Fruit fly (Drosophila melanogaster) whole organism, wandering third instar larva: ENCODE measurements around the gene Hrs.
A peak's percentile ranks its signal among the peaks of the same experiment; 100 is the strongest.

Experiments
- Abd-B ChIP-seq: fragments of >200 bp; optimal IDR thresholded peaks from 2 replicates; lab custom pipeline; 2017; ENCODE audit warnings: missing biosample characterization, missing genetic modification characterization
- CG9705 ChIP-seq: fragments of 200-800 bp; sonication (Bioruptor generic); optimal IDR thresholded peaks from 2 replicates; lab custom pipeline; 2018; ENCODE audit warnings: missing biosample characterization, mild to moderate bottlenecking, missing genetic modification characterization
- CrebA ChIP-seq: fragments of 200-800 bp; sonication (Bioruptor generic); optimal IDR thresholded peaks from 2 replicates; lab custom pipeline; 2016; ENCODE audit warnings: missing biosample characterization, mild to moderate bottlenecking, missing genetic modification characterization, borderline replicate concordance
- Dfd ChIP-seq: fragments of >200 bp; optimal IDR thresholded peaks from 2 replicates; lab custom pipeline; 2017; ENCODE audit warnings: missing biosample characterization, missing genetic modification characterization
- GATAd ChIP-seq: sonication (Bioruptor generic); optimal IDR thresholded peaks from 2 replicates; lab custom pipeline; 2016; ENCODE audit warnings: missing biosample characterization, missing genetic modification characterization
- HLH106 ChIP-seq: fragments of 200-800 bp; optimal IDR thresholded peaks from 3 replicates; lab custom pipeline; 2019; ENCODE audit warnings: missing biosample characterization, mild to moderate bottlenecking, missing genetic modification characterization, moderate library complexity
- Hr78 ChIP-seq: fragments of >200 bp; optimal IDR thresholded peaks from 2 replicates; lab custom pipeline; 2017; ENCODE audit warnings: missing biosample characterization, missing genetic modification characterization
- Hr83 ChIP-seq: fragments of 200-300 bp; sonication (Bioruptor generic); optimal IDR thresholded peaks from 2 replicates; lab custom pipeline; 2016; ENCODE audit warnings: missing biosample characterization, mild to moderate bottlenecking, missing genetic modification characterization, moderate library complexity; ENCODE audit not compliant: poor library complexity, severe bottlenecking
- Jra ChIP-seq: sonication (Bioruptor generic); optimal IDR thresholded peaks from 2 replicates; lab custom pipeline; 2016; ENCODE audit warnings: missing biosample characterization, missing genetic modification characterization
- Mio ChIP-seq: sonication (Bioruptor generic); optimal IDR thresholded peaks from 2 replicates; lab custom pipeline; 2016; ENCODE audit warnings: missing biosample characterization, missing genetic modification characterization
- Myc ChIP-seq: fragments of >200 bp; optimal IDR thresholded peaks from 2 replicates; lab custom pipeline; 2017
- OdsH ChIP-seq: fragments of 200-800 bp; sonication (Bioruptor generic); optimal IDR thresholded peaks from 2 replicates; lab custom pipeline; 2016; ENCODE audit warnings: missing biosample characterization, mild to moderate bottlenecking, missing genetic modification characterization
- Rel ChIP-seq, 2 experiments: fragments of 200-800 bp; sonication (Bioruptor generic) in 1 of 2; optimal IDR thresholded peaks; 2 replicates in 1 of 2; 3 replicates in 1 of 2; lab custom pipeline; 2016 to 2019; ENCODE audit warnings: mild to moderate bottlenecking in 2 of 2, missing biosample characterization in 2 of 2, missing genetic modification characterization in 2 of 2, moderate library complexity in 1 of 2
- Sp1 ChIP-seq: fragments of 200-800 bp; sonication (Bioruptor generic); optimal IDR thresholded peaks from 3 replicates; lab custom pipeline; 2019; ENCODE audit warnings: missing biosample characterization, mild to moderate bottlenecking, missing genetic modification characterization, moderate library complexity
- Vsx2 ChIP-seq: fragments of 200-300, 225-300 bp; sonication (Bioruptor generic); optimal IDR thresholded peaks from 2 replicates; lab custom pipeline; 2018; ENCODE audit warnings: missing biosample characterization, missing genetic modification characterization; ENCODE audit not compliant: partially characterized antibody
- br ChIP-seq: fragments of 200-800 bp; sonication (Bioruptor generic); optimal IDR thresholded peaks from 2 replicates; lab custom pipeline; 2016; ENCODE audit warnings: missing biosample characterization, missing genetic modification characterization
- dmrt93B ChIP-seq: fragments of 200-800 bp; sonication (Bioruptor generic); optimal IDR thresholded peaks from 2 replicates; lab custom pipeline; 2018; ENCODE audit warnings: missing biosample characterization, mild to moderate bottlenecking, missing genetic modification characterization
- ey ChIP-seq: fragments of 200-800 bp; sonication (Bioruptor generic); optimal IDR thresholded peaks from 2 replicates; lab custom pipeline; 2016; ENCODE audit warnings: missing biosample characterization, missing genetic modification characterization
- foxo ChIP-seq, 2 experiments: fragments of 200-800 bp; sonication (Bioruptor generic); optimal IDR thresholded peaks; 2 replicates in 1 of 2; 3 replicates in 1 of 2; lab custom pipeline; 2016 to 2017; ENCODE audit warnings: missing biosample characterization in 2 of 2, missing genetic modification characterization in 2 of 2
- fru ChIP-seq: fragments of 200-800 bp; sonication (Bioruptor generic); optimal IDR thresholded peaks from 3 replicates; lab custom pipeline; 2016; ENCODE audit warnings: missing biosample characterization, mild to moderate bottlenecking, missing genetic modification characterization
- h ChIP-seq: fragments of 200-800 bp; sonication (Bioruptor generic); optimal IDR thresholded peaks from 3 replicates; lab custom pipeline; 2016; ENCODE audit warnings: missing biosample characterization, mild to moderate bottlenecking, missing genetic modification characterization
- jim ChIP-seq: fragments of 175-275, 200-325 bp; sonication (Bioruptor generic); optimal IDR thresholded peaks from 2 replicates; lab custom pipeline; 2016; ENCODE audit warnings: missing biosample characterization, mild to moderate bottlenecking, missing genetic modification characterization
- lola ChIP-seq: fragments of >200 bp; optimal IDR thresholded peaks from 2 replicates; lab custom pipeline; 2017; ENCODE audit warnings: missing biosample characterization, missing genetic modification characterization
- pan ChIP-seq: fragments of >200 bp; optimal IDR thresholded peaks from 2 replicates; lab custom pipeline; 2017
- psq ChIP-seq: fragments of 200-800 bp; sonication (Bioruptor generic); optimal IDR thresholded peaks from 3 replicates; lab custom pipeline; 2017; ENCODE audit warnings: missing biosample characterization, mild to moderate bottlenecking, missing genetic modification characterization, moderate library complexity
- rgr ChIP-seq: fragments of 200-800 bp; sonication (Bioruptor generic); optimal IDR thresholded peaks from 3 replicates; lab custom pipeline; 2016; ENCODE audit warnings: missing biosample characterization, mild to moderate bottlenecking, missing genetic modification characterization
- sv ChIP-seq: fragments of 200-800 bp; sonication (Bioruptor generic); optimal IDR thresholded peaks from 3 replicates; lab custom pipeline; 2016; ENCODE audit warnings: missing biosample characterization, missing genetic modification characterization
- usp ChIP-seq: fragments of >200 bp; optimal IDR thresholded peaks from 2 replicates; lab custom pipeline; 2017; ENCODE audit warnings: missing biosample characterization, missing genetic modification characterization
- woc ChIP-seq: sonication (Bioruptor generic); optimal IDR thresholded peaks from 2 replicates; lab custom pipeline; 2016; ENCODE audit warnings: missing biosample characterization, mild to moderate bottlenecking, missing genetic modification characterization

Gene Hrs

dm6 chr2L:2739820-2740230 is at the start of gene Hrs:
Gene Hrs, plus strand, starts transcription at chr2L:2739986.
- TF ChIP-seq usp (GFP tag; lab: Kevin White, UChicago): no peak
- TF ChIP-seq jim: no peak
- no peak for TF ChIP-seq rgr (GFP tag; lab: Kevin White, UChicago)
- no peak for TF ChIP-seq h (GFP tag; lab: Kevin White, UChicago)
- no peak for TF ChIP-seq sv (GFP tag; lab: Kevin White, UChicago)
- no peak for TF ChIP-seq Vsx2 (GFP tag; lab: Kevin White, UChicago)
- TF ChIP-seq HLH106 (tag; lab: Kevin White, UChicago): no peak
- TF ChIP-seq Rel (GFP tag; optimal IDR thresholded peaks at IDR 0.05; lab: Kevin White, UChicago): no peak
- peak; percentile 10 for TF ChIP-seq Rel (tag; optimal IDR thresholded peaks at IDR 0.05; lab: Kevin White, UChicago)
- peak; percentile 23 for TF ChIP-seq psq (GFP tag; lab: Kevin White, UChicago)
- no peak for TF ChIP-seq br

dm6 chr2L:2696337-2696736 is 43.4 kb upstream of the Hrs start, which contains the start of gene Trf5:
Gene Trf5, minus strand, starts transcription at chr2L:2696437.
- TF ChIP-seq Hr78 (GFP tag; lab: Kevin White, UChicago): no peak
- TF ChIP-seq pan: no peak
- no peak for TF ChIP-seq Dfd (GFP tag; lab: Kevin White, UChicago)
- TF ChIP-seq Hr83 (GFP tag; lab: Kevin White, UChicago): no peak
- no peak for TF ChIP-seq Rel (GFP tag; optimal IDR thresholded peaks at IDR 0.05; lab: Kevin White, UChicago)
- TF ChIP-seq Rel (tag; optimal IDR thresholded peaks at IDR 0.05; lab: Kevin White, UChicago): no peak
- no peak for TF ChIP-seq Jra (GFP tag; lab: Kevin White, UChicago)

- TF ChIP-seq h (GFP tag; lab: Kevin White, UChicago) (peak; percentile 6), Dfd (GFP tag; lab: Kevin White, UChicago) (no peak)
These were observed 19.4 kb upstream of the Hrs start for dm6 chr2L:2720368-2720767.

dm6 chr2L:2721317-2721716 is 18.5 kb upstream of the Hrs start:
- TF ChIP-seq CG9705 (GFP tag; lab: Kevin White, UChicago): no peak
- TF ChIP-seq fru (GFP tag; lab: Kevin White, UChicago): peak; percentile 4
- TF ChIP-seq, all 38 proteins: peak for 1

- TF ChIP-seq psq (GFP tag; lab: Kevin White, UChicago): no peak
- no peak for TF ChIP-seq OdsH (GFP tag; lab: Kevin White, UChicago)
These were observed 16.7 kb upstream of the Hrs start for dm6 chr2L:2723100-2723499.

dm6 chr2L:2724459-2724858 is 15.3 kb upstream of the Hrs start:
- no peak for TF ChIP-seq Sp1 (GFP tag; lab: Kevin White, UChicago)
- no peak for TF ChIP-seq Rel (GFP tag; optimal IDR thresholded peaks at IDR 0.05; lab: Kevin White, UChicago)
- TF ChIP-seq Rel (tag; optimal IDR thresholded peaks at IDR 0.05; lab: Kevin White, UChicago): no peak
- peak; percentile 54 for TF ChIP-seq Myc (lab: Kevin White, UChicago)
- no peak for TF ChIP-seq woc (GFP tag; lab: Kevin White, UChicago)
- no peak for TF ChIP-seq h (GFP tag; lab: Kevin White, UChicago)
- TF ChIP-seq GATAd (GFP tag; lab: Kevin White, UChicago): no peak
- no peak for TF ChIP-seq dmrt93B
- TF ChIP-seq OdsH (GFP tag; lab: Kevin White, UChicago): no peak
- TF ChIP-seq sv (GFP tag; lab: Kevin White, UChicago): no peak

dm6 chr2L:2725374-2725773 is 14.4 kb upstream of the Hrs start, which contains the start of gene CG31689:
Gene CG31689, plus strand, starts transcription at chr2L:2725674.
- TF ChIP-seq psq (GFP tag; lab: Kevin White, UChicago) (no peak), foxo (GFP tag; optimal IDR thresholded peaks at IDR 0.05; lab: Kevin White, UChicago) (no peak), sv (GFP tag; lab: Kevin White, UChicago) (no peak), pan (no peak), br (no peak)

- TF ChIP-seq Mio (GFP tag; lab: Kevin White, UChicago) (no peak), Dfd (GFP tag; lab: Kevin White, UChicago) (no peak), jim (no peak), OdsH (GFP tag; lab: Kevin White, UChicago) (no peak), h (GFP tag; lab: Kevin White, UChicago) (no peak), Sp1 (GFP tag; lab: Kevin White, UChicago) (no peak), GATAd (GFP tag; lab: Kevin White, UChicago) (no peak), psq (GFP tag; lab: Kevin White, UChicago) (no peak), CrebA (GFP tag; lab: Kevin White, UChicago) (no peak), usp (GFP tag; lab: Kevin White, UChicago) (no peak), lola (no peak), ey (no peak), Hr83 (GFP tag; lab: Kevin White, UChicago) (no peak), pan (no peak), Abd-B (GFP tag; lab: Kevin White, UChicago) (no peak)
These were observed 12.4 kb upstream of the Hrs start for dm6 chr2L:2727364-2727763.
